Worm (Caenorhabditis elegans): ENCODE measurements around the gene nspc-14.

Gene nspc-14

DNA sequence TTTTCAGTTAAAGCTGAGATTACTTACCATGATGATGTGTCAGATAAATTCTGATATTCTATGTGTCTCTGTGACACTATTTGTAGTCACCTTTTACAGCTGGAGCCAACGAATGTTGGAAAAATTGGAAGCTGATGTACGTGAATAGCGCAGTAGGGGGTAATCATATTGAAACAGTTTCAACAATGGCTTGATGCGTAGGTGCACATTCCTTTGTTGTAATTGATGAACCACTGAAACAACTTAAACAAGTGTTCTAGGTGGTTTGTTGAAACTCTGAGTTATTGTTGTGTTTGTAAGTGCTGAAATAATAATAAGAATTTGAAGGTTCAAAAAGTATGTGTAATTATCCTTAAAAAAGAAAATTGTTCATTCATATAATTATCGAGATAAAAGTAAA, 2.3 kb downstream of the nspc-14 start, which contains the start of gene nspc-12:
TSS of gene nspc-12 (minus strand) at position 101 of the 400 bp plus-strand sequence.
- TF ChIP-seq mab-9 (GFP tag; IDR thresholded peaks at IDR 0.05) (no peak), mef-2 (tag; optimal IDR thresholded peaks at IDR 0.05) (no peak), fkh-10 (GFP tag; optimal IDR thresholded peaks at IDR 0.05) (no peak), sox-4 (tag; optimal IDR thresholded peaks at IDR 0.05) (no peak), hlh-4 (tag; optimal IDR thresholded peaks at IDR 0.05) (no peak), efl-3 (GFP tag; optimal IDR thresholded peaks at IDR 0.05) (no peak), nhr-12 (tag; optimal IDR thresholded peaks at IDR 0.05) (no peak), dsc-1 (tag; optimal IDR thresholded peaks at IDR 0.05) (no peak), lin-14 (GFP tag; optimal IDR thresholded peaks at IDR 0.05) (no peak), nhr-11 (tag; optimal IDR thresholded peaks at IDR 0.05) (no peak), unc-86 (tag; optimal IDR thresholded peaks at IDR 0.05) (no peak), efl-1 (optimal IDR thresholded peaks at IDR 0.05) (no peak), efl-1 (GFP tag; optimal IDR thresholded peaks at IDR 0.05 in 1 of 2) (no peak)

DNA sequence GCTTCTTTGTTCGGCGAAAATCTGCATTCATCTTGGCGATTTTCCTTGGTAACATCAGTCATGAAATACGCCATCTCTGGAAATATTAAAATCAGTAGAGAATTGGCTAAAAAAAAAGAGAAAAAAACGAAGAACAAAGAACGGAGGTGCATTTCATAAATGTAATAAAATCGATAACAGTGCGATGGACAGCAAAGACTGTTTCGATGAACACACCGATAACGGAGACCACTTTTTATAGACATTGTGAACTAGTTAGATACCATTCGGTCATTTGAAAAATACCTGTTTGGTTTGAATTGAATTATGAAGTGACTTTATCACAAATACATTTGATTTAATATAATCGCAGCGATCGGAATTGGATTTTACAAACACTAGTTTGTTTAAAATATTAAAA, 6.0 kb downstream of the nspc-14 start, which contains the start of gene F42F12.4:
TSS of gene F42F12.4 (minus strand) at position 76 of the 400 bp plus-strand sequence.
- TF ChIP-seq nhr-85 (tag): peak; percentile 51
- no peak for TF ChIP-seq Y116A8C.19 (tag; optimal IDR thresholded peaks at IDR 0.05; ENCODE audit: borderline replicate concordance)

- TF ChIP-seq lin-39 (tag; optimal IDR thresholded peaks at IDR 0.05) (no peak), lin-14 (GFP tag; optimal IDR thresholded peaks at IDR 0.05) (peak; percentile 28)
These were observed 8.7 kb downstream of the nspc-14 start, which contains the start of gene F42F12.3 for ce11 chrX:12350207-12350606. Gene F42F12.3 (plus strand): TSS chrX:12350578.

DNA sequence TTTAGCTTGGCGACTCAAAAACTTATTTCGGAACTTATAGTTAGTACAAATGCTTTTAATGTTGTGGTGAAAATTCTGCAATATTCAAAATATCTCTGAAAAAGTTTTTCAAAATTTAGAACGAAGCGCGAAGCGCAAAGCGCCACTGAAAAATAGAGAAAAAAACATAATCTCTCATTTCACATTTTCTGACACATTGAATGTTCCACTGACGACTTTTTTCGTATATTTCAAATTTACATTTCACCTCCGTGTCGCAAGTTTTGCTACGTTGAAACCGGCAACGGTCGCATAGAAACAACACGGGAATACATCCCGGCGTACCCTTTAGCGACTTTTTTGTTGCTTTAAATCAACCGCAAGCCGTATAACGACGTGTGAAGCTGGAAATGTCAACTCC, 10.5 kb downstream of the nspc-14 start, which contains the start of gene F42F12.14:
TSS of gene F42F12.14 (plus strand) at position 301 of the 400 bp plus-strand sequence.
- TF ChIP-seq ztf-4 (tag; optimal IDR thresholded peaks at IDR 0.05): no peak
- TF ChIP-seq aly-2 (tag; optimal IDR thresholded peaks at IDR 0.05): no peak
- TF ChIP-seq sptf-1 (tag; optimal IDR thresholded peaks at IDR 0.05): no peak
- TF ChIP-seq ets-5 (GFP tag; IDR thresholded peaks at IDR 0.05): no peak
- no peak for TF ChIP-seq lin-14 (GFP tag; optimal IDR thresholded peaks at IDR 0.05)
- TF ChIP-seq sup-37 (GFP tag; optimal IDR thresholded peaks at IDR 0.05): no peak
- TF ChIP-seq vab-15 (tag; optimal IDR thresholded peaks at IDR 0.05): no peak
- TF ChIP-seq jun-1 (tag; optimal IDR thresholded peaks at IDR 0.05): no peak

DNA sequence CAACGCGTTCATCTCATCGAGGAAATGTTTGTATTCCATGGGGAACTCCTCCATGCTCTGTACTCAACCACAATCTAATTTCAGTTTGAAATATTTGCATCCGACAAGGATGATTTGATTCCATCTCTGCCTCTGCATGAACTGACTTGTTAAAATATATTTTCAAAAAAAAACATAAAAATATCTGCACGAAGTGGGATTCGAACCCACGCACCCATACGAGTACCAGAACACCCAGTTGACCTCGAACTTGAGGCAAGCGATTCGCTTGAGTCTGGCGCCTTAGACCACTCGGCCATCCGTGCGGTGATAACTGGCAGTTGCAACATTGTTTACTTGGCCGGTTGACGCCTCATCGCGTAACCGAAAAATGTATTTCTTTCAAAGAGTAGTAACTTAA, 11.0 kb downstream of the nspc-14 start:
- TF ChIP-seq sup-37 (GFP tag; optimal IDR thresholded peaks at IDR 0.05): no peak
- no peak for TF ChIP-seq sptf-1 (tag; optimal IDR thresholded peaks at IDR 0.05)
- no peak for TF ChIP-seq nhr-76 (tag; optimal IDR thresholded peaks at IDR 0.05)
- TF ChIP-seq mef-2 (tag; optimal IDR thresholded peaks at IDR 0.05): no peak
- no peak for TF ChIP-seq unc-86 (tag; optimal IDR thresholded peaks at IDR 0.05)
- TF ChIP-seq dpl-1 (GFP tag; optimal IDR thresholded peaks at IDR 0.05): no peak
- no peak for TF ChIP-seq Y116A8C.19 (tag; optimal IDR thresholded peaks at IDR 0.05; ENCODE audit: borderline replicate concordance)
- TF ChIP-seq ces-1 (GFP tag; optimal IDR thresholded peaks at IDR 0.05): no peak
- TF ChIP-seq ztf-4 (tag; optimal IDR thresholded peaks at IDR 0.05): no peak
- peak; percentile 80 for TF ChIP-seq nhr-85 (tag)
- no peak for TF ChIP-seq ama-1 (optimal IDR thresholded peaks at IDR 0.05)
- TF ChIP-seq snu-23 (GFP tag; optimal IDR thresholded peaks at IDR 0.05): peak; percentile 72
- TF ChIP-seq isw-1 (GFP tag; IDR thresholded peaks at IDR 0.05): no peak
- TF ChIP-seq aha-1 (tag; optimal IDR thresholded peaks at IDR 0.05): no peak
- no peak for TF ChIP-seq pqm-1 (tag; optimal IDR thresholded peaks at IDR 0.05)
- TF ChIP-seq lir-3 (tag; optimal IDR thresholded peaks at IDR 0.05; ENCODE audit: poor library complexity): peak; percentile 52
- no peak for TF ChIP-seq nhr-237 (tag; optimal IDR thresholded peaks at IDR 0.05)
- no peak for TF ChIP-seq irx-1 (tag; optimal IDR thresholded peaks at IDR 0.05)
- no peak for TF ChIP-seq hpl-2 (GFP tag; optimal IDR thresholded peaks at IDR 0.05)
- no peak for TF ChIP-seq alr-1 (tag; optimal IDR thresholded peaks at IDR 0.05; ENCODE audit: borderline replicate concordance)
- TF ChIP-seq swsn-7 (tag; optimal IDR thresholded peaks at IDR 0.05): peak; percentile 22
- no peak for TF ChIP-seq dsc-1 (tag; optimal IDR thresholded peaks at IDR 0.05)
- TF ChIP-seq C34B4.2 (tag; optimal IDR thresholded peaks at IDR 0.05): no peak
- TF ChIP-seq jun-1 (tag; optimal IDR thresholded peaks at IDR 0.05): no peak
- TF ChIP-seq grh-1 (GFP tag; IDR thresholded peaks at IDR 0.05): no peak; the same call in 1 of the 2 replicates
- TF ChIP-seq ztf-11 (tag; optimal IDR thresholded peaks at IDR 0.05): no peak
- TF ChIP-seq fkh-10 (GFP tag; optimal IDR thresholded peaks at IDR 0.05): no peak
- no peak for TF ChIP-seq lin-15B (tag; optimal IDR thresholded peaks at IDR 0.05)
- no peak for TF ChIP-seq ets-5 (GFP tag; IDR thresholded peaks at IDR 0.05)
- no peak for TF ChIP-seq nhr-11 (tag; optimal IDR thresholded peaks at IDR 0.05)
- no peak for TF ChIP-seq nhr-28 (tag; optimal IDR thresholded peaks at IDR 0.05)
- no peak for TF ChIP-seq pag-3 (tag; optimal IDR thresholded peaks at IDR 0.05; ENCODE audit: borderline replicate concordance, insufficient read depth)
- no peak for TF ChIP-seq pax-3 (tag; optimal IDR thresholded peaks at IDR 0.05)
